Fruit fly (Drosophila melanogaster): ENCODE data around the gene eloF.

DNA sequence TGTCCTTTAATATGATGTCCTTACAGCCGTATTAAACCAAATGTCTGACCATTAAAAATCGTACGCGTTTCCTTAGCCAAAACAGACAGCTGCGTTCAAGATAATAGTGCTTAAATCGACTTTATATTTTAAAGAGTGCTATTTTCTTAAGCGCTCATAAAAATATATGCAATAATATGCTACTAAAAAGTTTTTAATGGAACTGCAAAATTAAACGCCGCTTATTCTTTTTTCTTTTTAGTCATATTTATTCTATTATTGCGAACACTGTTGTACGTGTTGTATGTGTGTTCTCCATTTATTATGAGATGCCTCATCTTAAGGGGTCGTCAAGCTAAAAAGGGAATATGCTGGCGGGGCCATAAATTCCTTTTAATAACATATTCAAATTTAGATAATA is 46.6 kb downstream of the eloF start:
- no peak for TF ChIP-seq fd96Ca (GFP tag; IDR thresholded peaks at IDR 0.05)
- no peak for TF ChIP-seq CG8159 (tag; optimal IDR thresholded peaks at IDR 0.05)
- TF ChIP-seq CG4496 (GFP tag; IDR thresholded peaks at IDR 0.05): no peak
- TF ChIP-seq EcR (GFP tag; optimal IDR thresholded peaks at IDR 0.05): no peak
- TF ChIP-seq gl (tag; optimal IDR thresholded peaks at IDR 0.05): no peak
- no peak for TF ChIP-seq CG34367 (tag; optimal IDR thresholded peaks at IDR 0.05)
- TF ChIP-seq rn (GFP tag; IDR thresholded peaks at IDR 0.05): no peak
- no peak for TF ChIP-seq CG8301 (tag; optimal IDR thresholded peaks at IDR 0.05)
- TF ChIP-seq CG17806 (tag; optimal IDR thresholded peaks at IDR 0.05): no peak
- TF ChIP-seq CG10348 (GFP tag; IDR thresholded peaks at IDR 0.05): no peak

All from whole organism, pupa.